Worm (Caenorhabditis elegans): Measurements from ENCODE around the gene K10F12.7.
"Not testable (repeated sequence)": the region's sequence is repeated elsewhere in the genome, so short reads cannot be mapped to it uniquely, and the experiment has no call there.

ce11 chrIII:415331-415775, 33.0 kb upstream of the K10F12.7 start:
- not testable (repeated sequence) for TF ChIP-seq unc-55 (GFP tag; optimal IDR thresholded peaks at IDR 0.05); pax-1 (tag; optimal IDR thresholded peaks at IDR 0.05); unc-42 (tag; optimal IDR thresholded peaks at IDR 0.05); odd-2 (tag; optimal IDR thresholded peaks at IDR 0.05); nhr-11 (tag; optimal IDR thresholded peaks at IDR 0.05); pha-4 (tag; optimal IDR thresholded peaks at IDR 0.05); hlh-15 (tag; optimal IDR thresholded peaks at IDR 0.05); C08G9.2 (tag; optimal IDR thresholded peaks at IDR 0.05); ama-1 (optimal IDR thresholded peaks at IDR 0.05); lim-6 (tag; optimal IDR thresholded peaks at IDR 0.05); zip-5 (tag; optimal IDR thresholded peaks at IDR 0.05); nfya-1 (tag; optimal IDR thresholded peaks at IDR 0.05); ceh-48 (tag; optimal IDR thresholded peaks at IDR 0.05); ceh-9 (tag; optimal IDR thresholded peaks at IDR 0.05)

Measured in whole organism, late embryonic.